Fruit fly (Drosophila melanogaster): ENCODE data around the gene beat-Vc.

Gene beat-Vc

dm6 chr3R:12716894-12717293 lies 66.1 kb downstream of the beat-Vc start (continued):
- TF ChIP-seq esn (GFP tag; optimal IDR thresholded peaks at IDR 0.05) (no peak), CG3919 (GFP tag; optimal IDR thresholded peaks at IDR 0.05) (no peak), dac (GFP tag; optimal IDR thresholded peaks at IDR 0.05) (no peak), CG11902 (GFP tag; optimal IDR thresholded peaks at IDR 0.05) (no peak), CG10631 (GFP tag; optimal IDR thresholded peaks at IDR 0.05) (no peak), spab (GFP tag; optimal IDR thresholded peaks at IDR 0.05) (peak; percentile 34), CG7368 (GFP tag; optimal IDR thresholded peaks at IDR 0.05) (no peak), eg (GFP tag; IDR thresholded peaks at IDR 0.05) (peak; percentile 38; the same call in 2 of the 3 replicates), achi (GFP tag; optimal IDR thresholded peaks at IDR 0.05) (no peak), ss (GFP tag; optimal IDR thresholded peaks at IDR 0.05) (peak; percentile 78 to 81), Ets96B (tag; optimal IDR thresholded peaks at IDR 0.05) (no peak), Hr4 (GFP tag; optimal IDR thresholded peaks at IDR 0.05) (no peak), Eip93F (GFP tag; optimal IDR thresholded peaks at IDR 0.05) (no peak), Blimp-1 (GFP tag; optimal IDR thresholded peaks at IDR 0.05) (no peak), dsx (GFP tag; optimal IDR thresholded peaks at IDR 0.05; ENCODE audit: poor library complexity, severe bottlenecking) (no peak), fd59A (GFP tag; optimal IDR thresholded peaks at IDR 0.05) (no peak)

- TF ChIP-seq Eip93F (GFP tag; optimal IDR thresholded peaks at IDR 0.05) (no peak), CG9139 (GFP tag; optimal IDR thresholded peaks at IDR 0.05) (no peak), Smox (GFP tag; optimal IDR thresholded peaks at IDR 0.05) (no peak), CG11294 (GFP tag; IDR thresholded peaks at IDR 0.05) (no peak), salr (GFP tag; optimal IDR thresholded peaks at IDR 0.05) (no peak), Met (GFP tag; optimal IDR thresholded peaks at IDR 0.05) (no peak), CG6163 (GFP tag; IDR thresholded peaks at IDR 0.05) (no peak), Sox14 (GFP tag; optimal IDR thresholded peaks at IDR 0.05) (no peak), cyc (GFP tag; optimal IDR thresholded peaks at IDR 0.05) (no peak), ss (GFP tag; optimal IDR thresholded peaks at IDR 0.05) (no peak)
Observed at dm6 chr3R:12716251-12716650, 66.8 kb downstream of the beat-Vc start.

DNA sequence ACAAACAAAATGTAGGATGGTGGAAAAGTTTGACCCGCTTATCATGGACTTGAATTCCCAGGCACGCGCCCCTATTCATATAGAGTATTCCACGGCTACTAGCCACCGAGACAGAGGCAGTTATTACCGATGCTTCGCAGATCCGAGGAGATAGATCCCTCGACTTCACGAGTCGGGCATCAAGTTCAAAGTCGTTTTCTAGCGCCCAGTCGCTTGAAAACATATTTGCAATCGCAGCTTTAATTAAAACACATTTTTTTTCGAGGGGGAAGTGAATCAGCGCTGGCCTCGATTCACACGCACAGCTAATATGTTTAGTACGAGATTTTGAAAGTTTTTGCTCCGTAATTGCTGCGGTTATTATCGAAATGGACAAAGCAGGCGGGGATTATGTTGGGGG lies 67.8 kb downstream of the beat-Vc start:
- TF ChIP-seq CG32006 (GFP tag; optimal IDR thresholded peaks at IDR 0.05) (no peak), Hr39 (GFP tag; optimal IDR thresholded peaks at IDR 0.05) (no peak), CG1621 (tag; optimal IDR thresholded peaks at IDR 0.05) (no peak), CG6163 (GFP tag; IDR thresholded peaks at IDR 0.05) (no peak), Sox14 (GFP tag; optimal IDR thresholded peaks at IDR 0.05) (no peak), CG3919 (GFP tag; optimal IDR thresholded peaks at IDR 0.05) (no peak), cyc (GFP tag; optimal IDR thresholded peaks at IDR 0.05) (no peak), CG31627 (GFP tag; optimal IDR thresholded peaks at IDR 0.05) (no peak), Sox15 (GFP tag; optimal IDR thresholded peaks at IDR 0.05) (no peak), CG11902 (GFP tag; optimal IDR thresholded peaks at IDR 0.05) (no peak), Ets96B (tag; optimal IDR thresholded peaks at IDR 0.05) (no peak), CG10631 (GFP tag; optimal IDR thresholded peaks at IDR 0.05) (no peak), fkh (GFP tag; optimal IDR thresholded peaks at IDR 0.05) (no peak)

DNA sequence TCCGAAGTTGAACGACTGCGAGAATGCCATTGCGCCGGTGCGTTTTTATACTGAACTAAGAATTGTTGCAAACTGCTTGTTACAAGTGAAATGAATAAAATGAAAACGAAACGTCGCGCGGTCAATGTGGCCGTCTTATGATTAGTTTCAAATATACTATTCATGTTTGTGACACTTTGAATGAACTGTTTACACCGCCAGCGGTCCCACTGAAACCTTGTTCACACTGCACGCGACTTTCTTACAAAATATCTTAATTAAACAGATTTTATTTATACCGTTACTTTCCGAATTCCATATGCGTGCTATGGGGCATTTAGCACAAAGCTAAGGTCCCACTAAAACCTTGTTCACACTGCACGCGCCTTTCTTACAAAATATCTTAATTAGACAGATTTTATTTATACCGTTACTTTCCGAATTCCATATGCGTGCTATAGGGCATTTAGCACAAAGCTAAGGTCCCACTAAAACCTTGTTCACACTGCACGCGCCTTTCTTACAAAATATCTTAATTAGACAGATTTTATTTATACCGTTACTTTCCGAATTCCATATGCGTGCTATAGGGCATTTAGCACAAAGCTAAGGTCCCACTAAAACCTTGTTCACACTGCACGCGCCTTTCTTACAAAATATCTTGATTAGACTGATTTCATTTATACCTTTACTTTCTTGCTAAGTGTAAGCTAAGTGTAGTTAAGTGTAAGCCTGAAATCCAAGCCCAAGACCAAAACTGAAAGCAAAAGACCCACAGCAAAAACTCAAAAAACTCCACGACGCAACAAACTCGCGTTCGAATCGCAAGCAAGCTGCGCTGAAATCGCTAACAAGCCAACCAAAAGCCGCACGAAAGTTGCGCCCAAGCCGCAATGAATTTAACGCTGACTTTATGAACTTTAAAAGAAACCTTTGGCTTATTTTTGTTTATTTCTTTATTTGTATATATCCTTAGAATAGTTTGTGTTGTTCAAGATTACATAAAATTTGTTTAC lies 70.5 kb downstream of the beat-Vc start, which contains the start of gene PolQ:
TSS of gene PolQ (minus strand) at position 122 of the 995 bp plus-strand sequence.
- 0 out of 3 replicates have a peak, but pooled peaks have one; percentile 25 for TF ChIP-seq CG6163 (GFP tag; IDR thresholded peaks at IDR 0.05)
- TF ChIP-seq Gug (GFP tag; IDR thresholded peaks at IDR 0.05) = 0 out of 2 replicates have a peak, but pooled peaks have one; percentile 22

DNA sequence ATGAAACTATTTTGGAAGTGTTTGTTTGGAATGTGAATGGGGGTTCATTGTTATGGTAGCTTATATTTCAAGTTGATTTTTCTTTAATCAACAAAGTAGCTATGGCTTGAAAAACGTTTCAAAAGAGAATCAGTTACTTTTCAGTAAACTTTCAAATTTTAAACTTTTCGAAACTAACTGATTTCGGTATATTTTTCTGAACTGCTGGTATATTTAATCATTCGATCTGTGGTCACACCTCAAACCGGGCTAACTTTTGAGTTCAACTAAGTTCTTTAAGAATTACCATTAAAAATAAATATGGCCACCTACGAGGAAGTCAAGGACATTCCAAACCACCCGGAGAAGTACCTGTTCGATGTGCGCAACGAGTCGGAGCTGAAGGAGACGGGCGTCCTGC lies 78.2 kb downstream of the beat-Vc start, which contains the start of gene CG12279:
TSS of gene CG12279 (plus strand) at position 234 of the 400 bp plus-strand sequence.
- TF ChIP-seq Hr38 (GFP tag; optimal IDR thresholded peaks at IDR 0.05) = no peak
- TF ChIP-seq CG34406 (GFP tag; optimal IDR thresholded peaks at IDR 0.05) = no peak

All from whole organism, prepupa.